Worm (Caenorhabditis elegans): Measurements from ENCODE around the gene K06G5.1.

- TF ChIP-seq ama-1 (optimal IDR thresholded peaks at IDR 0.05) (no peak), flt-1 (GFP tag; IDR thresholded peaks at IDR 0.05) (no peak), B0310.2 (tag; optimal IDR thresholded peaks at IDR 0.05) (no peak)
Observed at ce11 chrX:14263473-14263872, 48.7 kb downstream of the K06G5.1 start, which contains the start of gene E02H4.8.

All from whole organism, early embryonic.